Worm (Caenorhabditis elegans): ENCODE measurements around the gene clec-210.

DNA sequence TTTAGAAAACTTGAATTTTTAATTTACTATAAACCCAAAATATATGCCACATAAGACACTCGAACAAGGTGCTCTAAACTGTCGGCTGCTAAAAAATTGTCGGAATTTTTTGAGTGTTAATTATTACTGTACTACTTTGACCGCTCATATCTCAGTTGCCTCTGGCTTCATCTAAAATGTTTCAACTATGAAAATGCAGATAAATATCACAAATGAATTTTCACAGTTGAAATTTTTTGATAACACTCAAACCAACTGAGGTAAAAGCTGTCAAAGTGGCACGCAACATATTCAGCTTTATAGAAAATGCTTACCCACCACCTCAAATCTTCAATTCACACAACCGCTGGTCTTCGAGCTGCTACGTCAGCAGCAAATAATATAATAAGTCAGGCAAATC, 29.4 kb upstream of the clec-210 start, which contains the start of gene acs-21:
- TF ChIP-seq ztf-29 (GFP tag; IDR thresholded peaks at IDR 0.05) (no peak), cog-1 (tag; optimal IDR thresholded peaks at IDR 0.05) (no peak), ref-1 (GFP tag; conservative IDR thresholded peaks at IDR 0.05) (no peak)

Data from whole organism, midembryonic.